Worm (Caenorhabditis elegans): ENCODE measurements around the gene Y39G8B.7.

DNA sequence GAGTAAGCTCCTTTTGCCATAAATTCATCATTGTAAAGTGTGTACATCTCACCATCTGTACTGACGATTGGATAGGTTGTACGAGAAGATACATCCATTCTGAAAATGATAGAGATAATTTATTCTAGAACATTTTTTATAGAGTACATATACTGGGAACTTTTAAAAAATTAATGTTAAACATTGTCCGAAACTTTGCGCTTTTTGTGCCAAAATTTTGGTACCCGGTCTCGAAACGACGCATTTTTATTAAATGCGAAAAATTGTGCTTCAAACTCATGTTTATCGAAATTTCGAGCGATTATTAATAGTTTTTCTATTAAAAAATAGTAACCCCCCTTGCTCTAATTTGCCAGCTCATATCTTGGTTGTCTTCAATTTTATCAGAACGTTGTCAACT, 3.1 kb downstream of the Y39G8B.7 start, which contains the start of gene Y39G8B.5:
- TF ChIP-seq pqm-1 (tag; optimal IDR thresholded peaks at IDR 0.05) (no peak), ceh-8 (GFP tag; optimal IDR thresholded peaks at IDR 0.05) (no peak), nhr-12 (tag; optimal IDR thresholded peaks at IDR 0.05) (no peak), blmp-1 (tag; optimal IDR thresholded peaks at IDR 0.05) (no peak), lin-39 (tag; optimal IDR thresholded peaks at IDR 0.05) (no peak), nhr-28 (tag; optimal IDR thresholded peaks at IDR 0.05) (no peak), fos-1 (tag; optimal IDR thresholded peaks at IDR 0.05) (no peak), elt-3 (tag; optimal IDR thresholded peaks at IDR 0.05) (no peak)

Measured in whole organism, L1 larva.